Fruit fly (Drosophila melanogaster) whole organism, embryonic: ENCODE results near the gene Tim17b.
A peak's percentile ranks its signal among the peaks of the same experiment; 100 is the strongest.

Source experiments
- CG1024 ChIP-seq: fragments of 200-800 bp; sonication (Bioruptor generic); IDR thresholded peaks from 2 replicates; pipeline ENCODE4 v1.3.6; 2022; ENCODE audit warnings: missing biosample characterization, missing genetic modification characterization
- CG11085 ChIP-seq: fragments of 200-800 bp; sonication (Bioruptor generic); IDR thresholded peaks from 2 replicates; pipeline ENCODE4 v1.3.6; 2022; ENCODE audit warnings: missing biosample characterization, missing genetic modification characterization
- CG17802 ChIP-seq: fragments of 200-800 bp; sonication (Bioruptor generic); optimal IDR thresholded peaks from 2 replicates; lab custom pipeline; 2018; ENCODE audit warnings: missing biosample characterization, mild to moderate bottlenecking, missing genetic modification characterization, moderate library complexity
- CG7357 ChIP-seq: fragments of 200-800 bp; sonication (Bioruptor generic); IDR thresholded peaks from 3 replicates; pipeline ENCODE4 v1.3.6; 2022; ENCODE audit warnings: missing biosample characterization, missing genetic modification characterization
- CG8388 ChIP-seq: fragments of 200-800 bp; sonication (Bioruptor generic); optimal IDR thresholded peaks from 2 replicates; lab custom pipeline; 2019; ENCODE audit warnings: missing biosample characterization, mild to moderate bottlenecking, missing genetic modification characterization, moderate library complexity
- MESR4 ChIP-seq: fragments of 200-800 bp; sonication (Bioruptor generic); optimal IDR thresholded peaks from 2 replicates; lab custom pipeline; 2018; ENCODE audit warnings: missing biosample characterization, mild to moderate bottlenecking, missing genetic modification characterization, moderate library complexity
- nerfin-1 ChIP-seq: fragments of 200-800 bp; sonication (Bioruptor generic); optimal IDR thresholded peaks from 3 replicates; lab custom pipeline; 2019; ENCODE audit warnings: missing biosample characterization, mild to moderate bottlenecking, missing genetic modification characterization, moderate library complexity
- row ChIP-seq: fragments of 200-800 bp; sonication (Bioruptor generic); IDR thresholded peaks from 3 replicates; pipeline ENCODE4 v1.3.6; 2022; ENCODE audit warnings: missing biosample characterization, missing genetic modification characterization
- ssp ChIP-seq: fragments of 200-800 bp; sonication (Bioruptor generic); IDR thresholded peaks from 2 replicates; pipeline ENCODE4 v1.3.6; 2022; ENCODE audit warnings: missing biosample characterization, missing genetic modification characterization

Tim17b gene

DNA sequence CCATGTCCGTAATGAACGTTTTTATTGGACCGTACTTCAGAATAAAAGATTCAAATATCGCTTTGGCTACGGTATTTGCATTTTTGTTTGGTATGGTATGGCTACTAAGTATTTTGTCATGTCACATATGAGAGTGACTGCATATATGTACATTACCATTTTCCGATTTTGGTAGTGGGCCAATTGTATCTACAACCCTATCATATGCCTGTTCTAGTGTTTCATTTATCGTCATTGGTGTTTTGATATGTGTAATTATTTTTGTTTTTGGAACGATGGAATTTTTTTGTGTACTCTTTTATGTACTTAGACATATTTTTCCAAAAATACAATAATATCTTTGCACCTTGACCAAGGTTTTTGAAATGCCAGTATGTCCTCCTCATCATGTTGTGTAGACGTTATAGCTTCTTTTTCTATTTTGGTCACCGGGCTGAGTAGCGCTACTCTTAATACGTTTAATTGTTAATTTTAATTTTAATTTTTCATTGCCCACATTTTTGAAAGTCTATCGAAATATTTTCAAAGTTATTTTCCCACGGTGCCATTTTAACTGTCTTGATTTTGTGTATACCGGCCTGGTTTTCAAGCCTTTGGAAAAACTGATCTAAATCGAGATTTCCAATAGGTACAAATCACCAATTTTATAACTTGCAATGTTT lies 55.1 kb downstream of the Tim17b start (continued):
- no peak for TF ChIP-seq CG11085 (GFP tag; lab: Robert Waterston, UW)

- TF ChIP-seq CG8388 (GFP tag; lab: Kevin White, UChicago) (peak; percentile 64), nerfin-1 (tag; lab: Kevin White, UChicago) (peak; percentile 65), CG17802 (tag; lab: Kevin White, UChicago) (peak; percentile 7), CG1024 (GFP tag; lab: Robert Waterston, UW) (peak; percentile 90), row (GFP tag; lab: Robert Waterston, UW) (0 out of 3 replicates have a peak, but pooled peaks have one; percentile 7), ssp (GFP tag; lab: Robert Waterston, UW) (peak; percentile 91), MESR4 (peak; percentile 17), CG7357 (GFP tag; lab: Robert Waterston, UW) (peak; percentile 68; the same call in 2 of the 3 replicates)
These were observed 55.6 kb downstream of the Tim17b start for dm6 chr3R:3790269-3790650.
